Worm (Caenorhabditis elegans): ENCODE measurements around the gene pho-8.

Gene pho-8

DNA sequence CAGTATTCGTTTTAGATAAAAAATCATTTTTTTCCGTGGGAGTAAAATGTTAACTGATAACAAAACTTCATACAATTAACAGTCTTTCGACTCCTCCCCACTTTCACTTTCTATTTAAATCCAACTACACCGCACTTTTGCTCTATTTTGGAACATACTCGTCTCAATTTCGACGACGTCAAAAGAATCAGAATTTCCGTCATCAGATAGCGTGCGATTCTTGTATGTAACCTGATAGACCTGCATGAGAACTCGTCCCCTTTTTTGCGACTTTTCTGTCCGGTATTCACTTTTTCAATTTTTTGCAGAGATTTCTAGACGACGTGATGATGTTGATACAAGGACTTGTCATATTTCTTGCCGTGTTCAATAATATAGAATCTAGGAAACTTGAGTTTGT is at the start of gene pho-8:
Gene pho-8 (plus strand): TSS at position 301 of the 400 bp plus-strand sequence.
- TF ChIP-seq syd-9 (tag; optimal IDR thresholded peaks at IDR 0.05) (no peak), ceh-6 (GFP tag; optimal IDR thresholded peaks at IDR 0.05) (no peak), pros-1 (tag; optimal IDR thresholded peaks at IDR 0.05) (no peak), K02D7.2 (tag; optimal IDR thresholded peaks at IDR 0.05) (no peak), ceh-9 (tag; optimal IDR thresholded peaks at IDR 0.05) (no peak), che-1 (tag; optimal IDR thresholded peaks at IDR 0.05) (no peak), pha-2 (tag; optimal IDR thresholded peaks at IDR 0.05) (no peak), pha-4 (tag; optimal IDR thresholded peaks at IDR 0.05) (no peak)

DNA sequence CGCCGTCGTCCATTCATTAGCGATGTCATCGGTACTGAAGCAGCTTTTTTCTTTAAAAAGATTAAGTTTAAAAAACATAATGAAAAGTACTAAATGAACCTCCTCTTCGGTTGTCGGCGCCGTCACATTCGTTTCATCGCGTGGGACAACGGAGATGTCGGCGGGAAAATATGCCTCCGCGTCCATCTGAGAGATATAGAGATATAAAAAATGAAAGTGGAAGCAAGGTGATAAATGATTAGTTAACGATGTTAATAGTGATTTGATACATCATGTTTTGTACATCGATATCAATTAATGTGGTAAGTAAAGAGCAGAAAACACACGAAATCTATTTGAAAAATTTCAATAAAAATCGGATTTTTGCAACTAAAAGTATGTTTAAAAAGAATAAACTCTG is 46.2 kb upstream of the pho-8 start, which contains the start of gene F55A11.7:
Gene F55A11.7 (minus strand): TSS at position 186 of the 400 bp plus-strand sequence.
- TF ChIP-seq che-1 (tag; optimal IDR thresholded peaks at IDR 0.05) (no peak), ceh-24 (tag; optimal IDR thresholded peaks at IDR 0.05) (no peak), hlh-30 (tag; optimal IDR thresholded peaks at IDR 0.05; ENCODE audit: insufficient read depth) (no peak), pros-1 (tag; optimal IDR thresholded peaks at IDR 0.05) (no peak), hlh-13 (GFP tag; optimal IDR thresholded peaks at IDR 0.05) (no peak), mec-3 (tag; optimal IDR thresholded peaks at IDR 0.05; ENCODE audit: borderline replicate concordance) (no peak)

DNA sequence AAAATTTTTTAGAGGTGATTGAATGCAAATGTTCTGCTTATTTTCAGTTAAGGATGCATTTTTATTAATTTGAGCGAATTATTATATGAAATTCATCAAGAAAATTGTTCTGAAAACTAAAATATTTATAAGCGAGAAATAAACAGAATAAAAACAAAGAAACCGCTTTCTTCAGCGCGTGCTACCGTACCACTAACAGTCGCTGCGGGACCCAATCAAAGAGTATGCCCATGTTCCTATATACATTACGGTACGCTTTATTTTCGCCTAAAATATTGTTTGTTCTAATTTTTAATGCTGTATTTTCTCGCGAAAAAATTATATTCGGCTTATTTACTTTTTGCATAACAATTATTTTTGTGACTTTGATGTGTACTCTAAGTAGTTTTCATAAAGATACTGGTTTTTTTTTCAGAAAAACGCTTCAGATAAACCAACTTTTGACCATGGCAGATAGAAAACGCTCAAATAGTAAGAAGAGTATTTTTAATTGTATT is 45.6 kb upstream of the pho-8 start, which contains the start of gene F55A11.8:
Gene F55A11.8 (plus strand): TSS at position 447 of the 497 bp plus-strand sequence.
- TF ChIP-seq ceh-24 (tag; optimal IDR thresholded peaks at IDR 0.05), result no peak
- no peak for TF ChIP-seq eyg-1 (tag; optimal IDR thresholded peaks at IDR 0.05)
- no peak for TF ChIP-seq pag-3 (tag; optimal IDR thresholded peaks at IDR 0.05; ENCODE audit: borderline replicate concordance)
- TF ChIP-seq elt-2 (tag; optimal IDR thresholded peaks at IDR 0.05), result no peak
- no peak for TF ChIP-seq tbx-7 (tag; optimal IDR thresholded peaks at IDR 0.05)
- no peak for TF ChIP-seq fax-1 (tag; optimal IDR thresholded peaks at IDR 0.05)
- TF ChIP-seq ceh-6 (GFP tag; optimal IDR thresholded peaks at IDR 0.05), result no peak
- TF ChIP-seq dve-1 (tag; optimal IDR thresholded peaks at IDR 0.05), result no peak
- no peak for TF ChIP-seq hlh-6 (tag; optimal IDR thresholded peaks at IDR 0.05)
- no peak for TF ChIP-seq nfya-1 (tag; optimal IDR thresholded peaks at IDR 0.05)
- no peak for TF ChIP-seq ref-2 (tag; optimal IDR thresholded peaks at IDR 0.05)
- no peak for TF ChIP-seq K02D7.2 (tag; optimal IDR thresholded peaks at IDR 0.05)
- TF ChIP-seq syd-9 (tag; optimal IDR thresholded peaks at IDR 0.05), result no peak
- TF ChIP-seq sdc-2 (tag; optimal IDR thresholded peaks at IDR 0.05), result no peak
- no peak for TF ChIP-seq hlh-13 (GFP tag; optimal IDR thresholded peaks at IDR 0.05)

DNA sequence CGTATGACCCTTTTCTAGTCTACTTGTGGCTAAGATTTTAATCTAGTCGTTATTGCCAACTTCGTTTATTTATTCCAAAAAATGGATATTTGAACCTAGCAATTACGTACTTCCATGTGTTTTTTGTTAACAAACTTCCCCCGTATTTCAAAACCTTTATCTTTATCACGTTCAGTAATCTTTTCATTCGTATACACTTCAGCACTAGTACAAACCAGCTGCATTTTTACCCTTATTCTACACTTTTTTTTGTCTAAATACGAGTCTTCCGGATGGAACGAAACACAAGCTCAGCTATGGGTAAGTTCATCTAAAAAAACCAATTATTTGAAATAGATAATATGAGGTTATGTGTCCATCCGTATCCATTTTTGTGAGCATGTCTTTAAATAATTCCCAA is 43.9 kb upstream of the pho-8 start, which contains the start of gene D2023.1:
Gene D2023.1 (plus strand): TSS at position 77 of the 400 bp plus-strand sequence.
- no peak for TF ChIP-seq unc-3 (GFP tag; conservative IDR thresholded peaks at IDR 0.05)
- no peak for TF ChIP-seq unc-3 (tag; optimal IDR thresholded peaks at IDR 0.05)
- TF ChIP-seq ahr-1 (tag; optimal IDR thresholded peaks at IDR 0.05), result no peak
- no peak for TF ChIP-seq ets-4 (tag; optimal IDR thresholded peaks at IDR 0.05)
- no peak for TF ChIP-seq tbx-2 (tag; optimal IDR thresholded peaks at IDR 0.05)
- no peak for TF ChIP-seq fkh-6 (tag; optimal IDR thresholded peaks at IDR 0.05)

ce11 chrV:11794172-11794571 is 39.2 kb upstream of the pho-8 start:
- TF ChIP-seq unc-55 (GFP tag; optimal IDR thresholded peaks at IDR 0.05), result no peak
- no peak for TF ChIP-seq hlh-6 (tag; optimal IDR thresholded peaks at IDR 0.05)
- TF ChIP-seq ref-2 (tag; optimal IDR thresholded peaks at IDR 0.05), result no peak
- no peak for TF ChIP-seq dve-1 (tag; optimal IDR thresholded peaks at IDR 0.05)
- TF ChIP-seq ceh-34 (tag; optimal IDR thresholded peaks at IDR 0.05), result no peak
- no peak for TF ChIP-seq odd-2 (tag; optimal IDR thresholded peaks at IDR 0.05)
- no peak for TF ChIP-seq ceh-19 (GFP tag; optimal IDR thresholded peaks at IDR 0.05)
- TF ChIP-seq F13H6.1 (tag; optimal IDR thresholded peaks at IDR 0.05), result no peak
- no peak for TF ChIP-seq sox-2 (GFP tag; IDR thresholded peaks at IDR 0.05)
- TF ChIP-seq hlh-8 (tag; optimal IDR thresholded peaks at IDR 0.05), result no peak
- TF ChIP-seq ztf-16 (tag; optimal IDR thresholded peaks at IDR 0.05), result no peak
- no peak for TF ChIP-seq syd-9 (tag; optimal IDR thresholded peaks at IDR 0.05)
- no peak for TF ChIP-seq ceh-6 (GFP tag; optimal IDR thresholded peaks at IDR 0.05)
- no peak for TF ChIP-seq ama-1 (optimal IDR thresholded peaks at IDR 0.05)
